Worm (Caenorhabditis elegans) whole organism, young adult: Measurements from ENCODE around the gene EEED8.18.
A peak's percentile ranks its signal among the peaks of the same experiment; 100 is the strongest.

Experiments
- B0019.2 ChIP-seq: fragments of 200-800 bp; sonication (Bioruptor generic); conservative IDR thresholded peaks from 2 replicates; pipeline ENCODE4 v1.3.6; 2022; ENCODE audit warnings: missing genetic modification reagents, missing genetic modification characterization, missing compliant biosample characterization
- B0261.1 ChIP-seq: sonication (generic microtip); optimal IDR thresholded peaks from 2 replicates; lab custom pipeline; 2016; ENCODE audit warnings: mild to moderate bottlenecking, missing genetic modification characterization, moderate library complexity, missing compliant biosample characterization
- B0336.3 ChIP-seq: fragments of 200-800 bp; sonication (Bioruptor generic); IDR thresholded peaks from 2 replicates; pipeline ENCODE4 v1.3.6; 2022; ENCODE audit warnings: missing genetic modification characterization, missing compliant biosample characterization
- D2030.7 ChIP-seq: fragments of 200-800 bp; sonication (Bioruptor generic); IDR thresholded peaks from 2 replicates; pipeline ENCODE4 v1.3.6; 2022; ENCODE audit warnings: missing genetic modification reagents, missing genetic modification characterization, missing compliant biosample characterization
- F22D6.2 ChIP-seq: sonication (generic microtip); optimal IDR thresholded peaks from 2 replicates; lab custom pipeline; 2016; ENCODE audit warnings: mild to moderate bottlenecking, missing genetic modification characterization, missing compliant biosample characterization
- F55B11.4 ChIP-seq: sonication (generic microtip); optimal IDR thresholded peaks from 2 replicates; lab custom pipeline; 2016; ENCODE audit warnings: missing compliant biosample characterization, missing genetic modification characterization, borderline replicate concordance; ENCODE audit not compliant: insufficient read depth
- K12H6.12 ChIP-seq: fragments of 200-800 bp; sonication (Bioruptor generic); optimal IDR thresholded peaks from 2 replicates; lab custom pipeline; 2018; ENCODE audit warnings: mild to moderate bottlenecking, missing genetic modification characterization, missing compliant biosample characterization
- T07F8.4 ChIP-seq: sonication (generic microtip); optimal IDR thresholded peaks from 2 replicates; lab custom pipeline; 2016; ENCODE audit warnings: mild to moderate bottlenecking, missing genetic modification characterization, moderate library complexity, missing compliant biosample characterization
- T26A5.8 ChIP-seq: sonication (generic microtip); optimal IDR thresholded peaks from 2 replicates; lab custom pipeline; 2016; ENCODE audit warnings: missing genetic modification characterization, missing compliant biosample characterization
- Y53F4B.3 ChIP-seq: fragments of 200-800 bp; sonication (Bioruptor generic); IDR thresholded peaks from 2 replicates; pipeline ENCODE4 v1.3.6; 2022; ENCODE audit warnings: missing genetic modification reagents, missing genetic modification characterization, missing compliant biosample characterization
- Y56A3A.18 ChIP-seq: fragments of 200-800 bp; sonication (Bioruptor generic); IDR thresholded peaks from 2 replicates; pipeline ENCODE4 v1.3.6; 2022; ENCODE audit warnings: missing genetic modification reagents, missing genetic modification characterization, missing compliant biosample characterization
- akir-1 ChIP-seq: fragments of 200-800 bp; sonication (Bioruptor generic); optimal IDR thresholded peaks from 2 replicates; lab custom pipeline; 2018; ENCODE audit warnings: mild to moderate bottlenecking, missing genetic modification characterization, moderate library complexity, missing compliant biosample characterization
- athp-1 ChIP-seq: sonication (generic microtip); optimal IDR thresholded peaks from 2 replicates; lab custom pipeline; 2017; ENCODE audit warnings: mild to moderate bottlenecking, missing genetic modification characterization, missing compliant biosample characterization
- attf-6 ChIP-seq: fragments of 200-800 bp; sonication (Bioruptor generic); IDR thresholded peaks from 2 replicates; pipeline ENCODE4 v1.3.6; 2022; ENCODE audit warnings: missing genetic modification reagents, missing genetic modification characterization, missing compliant biosample characterization
- ccch-3 ChIP-seq: fragments of 200-800 bp; sonication (Bioruptor generic); optimal IDR thresholded peaks from 2 replicates; lab custom pipeline; 2018; ENCODE audit warnings: mild to moderate bottlenecking, missing genetic modification characterization, missing compliant biosample characterization
- cebp-1 ChIP-seq, 2 experiments: fragments of 200-800 bp in 1 of 2; sonication (Bioruptor generic) in 1 of 2; sonication (generic microtip) in 1 of 2; IDR thresholded peaks in 1 of 2; optimal IDR thresholded peaks in 1 of 2; 2 replicates each; pipeline versions ENCODE4 v1.3.6 to Lab custom; 2017 to 2022; ENCODE audit warnings: missing compliant biosample characterization in 2 of 2, missing genetic modification characterization in 2 of 2, mild to moderate bottlenecking in 1 of 2, missing genetic modification reagents in 1 of 2, moderate library complexity in 1 of 2
- ceh-100 ChIP-seq: fragments of 200-800 bp; sonication (Bioruptor generic); IDR thresholded peaks from 2 replicates; pipeline ENCODE4 v1.3.6; 2022; ENCODE audit warnings: missing genetic modification reagents, missing genetic modification characterization, missing compliant biosample characterization
- ceh-27 ChIP-seq: fragments of 200-800 bp; sonication (Bioruptor generic); optimal IDR thresholded peaks from 2 replicates; lab custom pipeline; 2018; ENCODE audit warnings: mild to moderate bottlenecking, missing genetic modification characterization, moderate library complexity, missing compliant biosample characterization
- ceh-40 ChIP-seq: fragments of 200-800 bp; sonication (Bioruptor generic); IDR thresholded peaks from 2 replicates; pipeline ENCODE4 v1.3.6; 2022; ENCODE audit warnings: missing genetic modification characterization, missing compliant biosample characterization
- efl-1 ChIP-seq: fragments of 150-350 bp; optimal IDR thresholded peaks from 2 replicates; lab custom pipeline; 2014; ENCODE audit warnings: missing biosample characterization, missing genetic modification reagents, missing genetic modification characterization
- egl-18 ChIP-seq: fragments of 200-800 bp; sonication (Bioruptor generic); IDR thresholded peaks from 2 replicates; pipeline ENCODE4 v1.3.6; 2022; ENCODE audit warnings: missing genetic modification reagents, missing genetic modification characterization, missing compliant biosample characterization
- hlh-12 ChIP-seq: sonication (generic microtip); optimal IDR thresholded peaks from 2 replicates; lab custom pipeline; 2016; ENCODE audit warnings: missing genetic modification characterization, missing compliant biosample characterization
- hmg-1.2 ChIP-seq: fragments of 200-800 bp; sonication (Bioruptor generic); IDR thresholded peaks from 2 replicates; pipeline ENCODE4 v1.3.6; 2022; ENCODE audit warnings: missing genetic modification reagents, missing genetic modification characterization, missing compliant biosample characterization
- hsf-1 ChIP-seq: fragments of 200-800 bp; sonication (Bioruptor generic); IDR thresholded peaks from 2 replicates; pipeline ENCODE4 v1.3.6; 2022; ENCODE audit warnings: missing genetic modification reagents, missing genetic modification characterization, missing compliant biosample characterization
- lag-1 ChIP-seq: fragments of 200-800 bp; sonication (Bioruptor generic); IDR thresholded peaks from 2 replicates; pipeline ENCODE4 v1.3.6; 2022; ENCODE audit warnings: missing genetic modification reagents, missing genetic modification characterization, missing compliant biosample characterization
- let-607 ChIP-seq, 2 experiments: fragments of 200-800 bp in 1 of 2; sonication (Bioruptor generic) in 1 of 2; sonication (generic microtip) in 1 of 2; optimal IDR thresholded peaks; 2 replicates each; lab custom pipeline; 2016 to 2018; ENCODE audit warnings: mild to moderate bottlenecking in 2 of 2, missing compliant biosample characterization in 2 of 2, missing genetic modification characterization in 2 of 2, moderate library complexity in 2 of 2, missing genotype in 1 of 2
- lin-35 ChIP-seq, 3 experiments: fragments of 150-350 bp in 2 of 3; sonication (generic microtip) in 1 of 3; optimal IDR thresholded peaks; 2 replicates each; lab custom pipeline; 2014 to 2018; ENCODE audit warnings: missing biosample characterization in 3 of 3, missing genetic modification characterization in 3 of 3, missing genetic modification reagents in 3 of 3
- lin-40 ChIP-seq: sonication (generic microtip); optimal IDR thresholded peaks from 2 replicates; lab custom pipeline; 2016; ENCODE audit warnings: missing genetic modification characterization, mild to moderate bottlenecking, missing compliant biosample characterization, missing genotype, missing genetic modification reagents
- lin-54 ChIP-seq: fragments of 200-800 bp; sonication (Bioruptor generic); optimal IDR thresholded peaks from 2 replicates; lab custom pipeline; 2018; ENCODE audit warnings: mild to moderate bottlenecking, missing genetic modification characterization, missing compliant biosample characterization
- lir-1 ChIP-seq: fragments of 200-800 bp; sonication (Bioruptor generic); conservative IDR thresholded peaks from 2 replicates; pipeline ENCODE4 v1.3.6; 2022; ENCODE audit warnings: missing genetic modification reagents, missing genetic modification characterization, missing compliant biosample characterization
- madf-6 ChIP-seq: fragments of 200-800 bp; sonication (Bioruptor generic); IDR thresholded peaks from 2 replicates; pipeline ENCODE4 v1.3.6; 2022; ENCODE audit warnings: missing genetic modification reagents, missing genetic modification characterization, missing compliant biosample characterization
- mxl-1 ChIP-seq: sonication (generic microtip); optimal IDR thresholded peaks from 2 replicates; lab custom pipeline; 2016; ENCODE audit warnings: missing genetic modification characterization, missing compliant biosample characterization
- nhr-27 ChIP-seq: fragments of 200-800 bp; sonication (Bioruptor generic); optimal IDR thresholded peaks from 2 replicates; lab custom pipeline; 2018; ENCODE audit warnings: mild to moderate bottlenecking, missing genetic modification characterization, moderate library complexity, missing compliant biosample characterization
- rpc-1 ChIP-seq, 2 experiments: fragments of 150-350 bp in 1 of 2; sonication (generic microtip) in 1 of 2; optimal IDR thresholded peaks; 2 replicates each; lab custom pipeline; 2014 to 2018; ENCODE audit warnings: missing biosample characterization in 1 of 2, missing genetic modification characterization in 1 of 2, missing genetic modification reagents in 1 of 2, missing genotype in 1 of 2
- sdz-38 ChIP-seq: sonication (generic microtip); optimal IDR thresholded peaks from 2 replicates; lab custom pipeline; 2016; ENCODE audit warnings: missing genotype, missing genetic modification characterization, missing compliant biosample characterization
- snpc-1.3 ChIP-seq: sonication (generic microtip); optimal IDR thresholded peaks from 2 replicates; lab custom pipeline; 2017; ENCODE audit warnings: missing genetic modification characterization, mild to moderate bottlenecking, missing compliant biosample characterization, antibody characterized with exemption, moderate library complexity, missing genotype, missing genetic modification reagents; ENCODE audit not compliant: insufficient read depth
- snpc-3.4 ChIP-seq: sonication (generic microtip); optimal IDR thresholded peaks from 2 replicates; lab custom pipeline; 2017; ENCODE audit warnings: missing genetic modification characterization, mild to moderate bottlenecking, missing compliant biosample characterization, antibody characterized with exemption, moderate library complexity, missing genotype, missing genetic modification reagents
- unc-62 ChIP-seq: fragments of 150-350 bp; optimal IDR thresholded peaks from 2 replicates; lab custom pipeline; 2014; ENCODE audit warnings: missing biosample characterization, missing genetic modification reagents, missing genetic modification characterization
- xnd-1 ChIP-seq: sonication (generic microtip); optimal IDR thresholded peaks from 2 replicates; lab custom pipeline; 2016; ENCODE audit warnings: missing genotype, missing genetic modification reagents, missing genetic modification characterization, missing compliant biosample characterization
- zim-3 ChIP-seq: sonication (generic microtip); optimal IDR thresholded peaks from 2 replicates; lab custom pipeline; 2017; ENCODE audit warnings: mild to moderate bottlenecking, missing genetic modification characterization, moderate library complexity, missing compliant biosample characterization
- ztf-18 ChIP-seq: sonication (generic microtip); optimal IDR thresholded peaks from 2 replicates; lab custom pipeline; 2016; ENCODE audit warnings: missing genotype, mild to moderate bottlenecking, missing genetic modification characterization, missing compliant biosample characterization
- ztf-22 ChIP-seq: fragments of 200-800 bp; sonication (Bioruptor generic); optimal IDR thresholded peaks from 2 replicates; lab custom pipeline; 2018; ENCODE audit warnings: mild to moderate bottlenecking, missing genetic modification characterization, moderate library complexity, missing compliant biosample characterization
- ztf-28 ChIP-seq: fragments of 200-800 bp; sonication (Bioruptor generic); IDR thresholded peaks from 2 replicates; pipeline ENCODE4 v1.3.6; 2022; ENCODE audit warnings: missing genetic modification reagents, missing genetic modification characterization, missing compliant biosample characterization

Gene EEED8.18

ce11 chrII:5420947-5421614 lies 8.7 kb upstream of the EEED8.18 start, which contains the start of gene tofu-6 (continued):
- 0 out of 2 replicates have a peak, but pooled peaks have one; percentile 59 for TF ChIP-seq B0019.2 (GFP tag; lab: Robert Waterston, UW)
- peak; percentile 98 for TF ChIP-seq madf-6 (GFP tag; lab: Robert Waterston, UW)
- peak in 1 of 3 experiments; percentile 73 for TF ChIP-seq lin-35 (GFP tag; optimal IDR thresholded peaks at IDR 0.05; lab: Kevin White, UChicago)
- TF ChIP-seq ztf-18 (tag; lab: Kevin White, UChicago): no peak
- no peak for TF ChIP-seq Y53F4B.3 (GFP tag; lab: Robert Waterston, UW)
- TF ChIP-seq snpc-3.4 (tag; lab: Kevin White, UChicago): peak; percentile 78
- no peak for TF ChIP-seq rpc-1 (optimal IDR thresholded peaks at IDR 0.05; lab: Kevin White, UChicago)
- no peak for TF ChIP-seq rpc-1 (tag; optimal IDR thresholded peaks at IDR 0.05; lab: Kevin White, UChicago)
- TF ChIP-seq F55B11.4 (tag; lab: Kevin White, UChicago): no peak
- TF ChIP-seq hmg-1.2 (GFP tag; lab: Robert Waterston, UW): 0 out of 2 replicates have a peak, but pooled peaks have one; percentile 32
- no peak for TF ChIP-seq ceh-40 (GFP tag; lab: Robert Waterston, UW)
- TF ChIP-seq zim-3 (tag; lab: Kevin White, UChicago): no peak
- 0 out of 2 replicates have a peak, but pooled peaks have one; percentile 25 for TF ChIP-seq B0336.3 (GFP tag; lab: Robert Waterston, UW)
- no peak for TF ChIP-seq K12H6.12
- no peak for TF ChIP-seq ccch-3 (GFP tag; lab: Kevin White, UChicago)
- peak; percentile 55 for TF ChIP-seq lin-54 (GFP tag; lab: Kevin White, UChicago)
- no peak for TF ChIP-seq T07F8.4
- peak; percentile 87 for TF ChIP-seq D2030.7 (GFP tag; lab: Robert Waterston, UW)
- no peak for TF ChIP-seq hlh-12 (tag; lab: Kevin White, UChicago)
- no peak for TF ChIP-seq cebp-1 (GFP tag; IDR thresholded peaks at IDR 0.05; lab: Robert Waterston, UW)
- no peak for TF ChIP-seq cebp-1 (tag; optimal IDR thresholded peaks at IDR 0.05; lab: Kevin White, UChicago)
- TF ChIP-seq mxl-1 (tag; lab: Kevin White, UChicago): no peak
- no peak for TF ChIP-seq athp-1 (tag; lab: Kevin White, UChicago)
- TF ChIP-seq lir-1 (GFP tag; lab: Robert Waterston, UW): no peak
- TF ChIP-seq T26A5.8: no peak
- TF ChIP-seq ceh-100 (GFP tag; lab: Robert Waterston, UW): peak; percentile 26; the same call in 1 of the 2 replicates
- no peak for TF ChIP-seq lin-40 (tag; lab: Kevin White, UChicago)
- no peak for TF ChIP-seq unc-62 (GFP tag; lab: Kevin White, UChicago)
- TF ChIP-seq lag-1: no peak
- no peak for TF ChIP-seq attf-6
- no peak for TF ChIP-seq egl-18
- no peak for TF ChIP-seq akir-1 (GFP tag; lab: Kevin White, UChicago)
- TF ChIP-seq F22D6.2 (tag; lab: Kevin White, UChicago): no peak
- TF ChIP-seq xnd-1 (tag; lab: Kevin White, UChicago): peak; percentile 94
- peak; percentile 36 for TF ChIP-seq snpc-1.3 (tag; lab: Kevin White, UChicago)
- TF ChIP-seq Y56A3A.18 (GFP tag; lab: Robert Waterston, UW): no peak
- 0 out of 2 replicates have a peak, but pooled peaks have one; percentile 35 for TF ChIP-seq hsf-1 (GFP tag; lab: Robert Waterston, UW)

ce11 chrII:5418929-5419328 lies 6.5 kb upstream of the EEED8.18 start, which contains the start of gene EEED8.15:
TSS of gene EEED8.15 (plus strand) at chrII:5419229.
- no peak for TF ChIP-seq ztf-22 (GFP tag; lab: Kevin White, UChicago)
- no peak for TF ChIP-seq nhr-27 (tag; lab: Kevin White, UChicago)
- no peak for TF ChIP-seq lin-35 (GFP tag; optimal IDR thresholded peaks at IDR 0.05; lab: Kevin White, UChicago)
- no peak for TF ChIP-seq ceh-27 (GFP tag; lab: Kevin White, UChicago)
- TF ChIP-seq efl-1: no peak
- TF ChIP-seq B0261.1: no peak
- TF ChIP-seq ztf-28 (GFP tag; lab: Robert Waterston, UW): no peak
- no peak for TF ChIP-seq F55B11.4 (tag; lab: Kevin White, UChicago)
- no peak for TF ChIP-seq let-607 (tag; optimal IDR thresholded peaks at IDR 0.05; lab: Kevin White, UChicago)
- TF ChIP-seq sdz-38: no peak
